Fruit fly (Drosophila melanogaster) whole organism, pupa: ENCODE data around the gene Fuca.

Experiments used
- CG12605 ChIP-seq: fragments of 200-800 bp; sonication (Bioruptor generic); IDR thresholded peaks from 2 replicates; pipeline ENCODE4 v1.3.6; 2022; ENCODE audit warnings: missing biosample characterization, missing genetic modification characterization
- CG14655 ChIP-seq: fragments of 200-800 bp; sonication (Bioruptor generic); optimal IDR thresholded peaks from 3 replicates; lab custom pipeline; 2017; ENCODE audit warnings: mild to moderate bottlenecking, missing biosample characterization, missing genetic modification reagents, missing genetic modification characterization
- CG4496 ChIP-seq: fragments of 200-800 bp; sonication (Bioruptor generic); IDR thresholded peaks from 3 replicates; pipeline ENCODE4 v1.3.6; 2022; ENCODE audit warnings: missing biosample characterization, missing genetic modification characterization
- CG8301 ChIP-seq: fragments of 200-800 bp; sonication (Bioruptor generic); optimal IDR thresholded peaks from 2 replicates; lab custom pipeline; 2018; ENCODE audit warnings: missing biosample characterization, mild to moderate bottlenecking, missing genetic modification characterization
- CG9948 ChIP-seq: fragments of 200-800 bp; sonication (Bioruptor generic); optimal IDR thresholded peaks from 2 replicates; lab custom pipeline; 2018; ENCODE audit warnings: missing biosample characterization, mild to moderate bottlenecking, missing genetic modification characterization, moderate library complexity
- EcR ChIP-seq: fragments of 200-800 bp; sonication (Bioruptor generic); optimal IDR thresholded peaks from 3 replicates; lab custom pipeline; 2019; ENCODE audit warnings: missing biosample characterization, missing genetic modification characterization, mild to moderate bottlenecking, moderate library complexity, missing genetic modification reagents
- Snoo ChIP-seq: fragments of 200-800 bp; sonication (Bioruptor generic); optimal IDR thresholded peaks from 3 replicates; lab custom pipeline; 2017; ENCODE audit warnings: missing biosample characterization, mild to moderate bottlenecking, missing genetic modification characterization, inconsistent platforms
- rn ChIP-seq: fragments of 200-800 bp; sonication (Bioruptor generic); IDR thresholded peaks from 2 replicates; pipeline ENCODE4 v1.3.6; 2022; ENCODE audit warnings: missing biosample characterization, missing genetic modification characterization

DNA sequence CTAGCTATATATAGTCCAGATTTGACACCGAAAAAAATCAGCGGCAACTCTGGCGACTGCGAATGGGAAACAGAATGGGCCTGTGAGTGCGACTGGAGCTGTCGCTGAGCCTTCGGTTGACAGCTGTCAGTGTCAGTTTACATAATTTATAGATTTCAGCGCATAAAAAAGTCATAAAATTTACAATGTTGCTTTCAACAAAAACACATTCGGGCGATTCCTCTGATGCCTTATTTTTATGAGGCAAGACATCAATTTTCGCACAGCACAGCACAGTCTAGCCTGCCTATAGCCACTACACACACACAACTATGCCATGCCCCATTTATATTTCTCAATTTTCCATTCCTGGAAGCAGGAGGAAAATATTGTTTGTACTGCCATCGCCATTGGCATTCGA lies 50.1 kb downstream of the Fuca start:
- no peak for TF ChIP-seq CG4496
- no peak for TF ChIP-seq Snoo (tag; lab: Kevin White, UChicago)
- no peak for TF ChIP-seq CG12605 (GFP tag; lab: Robert Waterston, UW)
- no peak for TF ChIP-seq CG8301 (tag; lab: Kevin White, UChicago)
- TF ChIP-seq CG9948 (tag; lab: Kevin White, UChicago): no peak
- TF ChIP-seq rn (GFP tag; lab: Robert Waterston, UW): no peak
- TF ChIP-seq EcR: no peak
- TF ChIP-seq CG14655 (GFP tag; lab: Kevin White, UChicago): no peak
